Worm (Caenorhabditis elegans): ENCODE results near the gene xbx-1.

Gene xbx-1

DNA sequence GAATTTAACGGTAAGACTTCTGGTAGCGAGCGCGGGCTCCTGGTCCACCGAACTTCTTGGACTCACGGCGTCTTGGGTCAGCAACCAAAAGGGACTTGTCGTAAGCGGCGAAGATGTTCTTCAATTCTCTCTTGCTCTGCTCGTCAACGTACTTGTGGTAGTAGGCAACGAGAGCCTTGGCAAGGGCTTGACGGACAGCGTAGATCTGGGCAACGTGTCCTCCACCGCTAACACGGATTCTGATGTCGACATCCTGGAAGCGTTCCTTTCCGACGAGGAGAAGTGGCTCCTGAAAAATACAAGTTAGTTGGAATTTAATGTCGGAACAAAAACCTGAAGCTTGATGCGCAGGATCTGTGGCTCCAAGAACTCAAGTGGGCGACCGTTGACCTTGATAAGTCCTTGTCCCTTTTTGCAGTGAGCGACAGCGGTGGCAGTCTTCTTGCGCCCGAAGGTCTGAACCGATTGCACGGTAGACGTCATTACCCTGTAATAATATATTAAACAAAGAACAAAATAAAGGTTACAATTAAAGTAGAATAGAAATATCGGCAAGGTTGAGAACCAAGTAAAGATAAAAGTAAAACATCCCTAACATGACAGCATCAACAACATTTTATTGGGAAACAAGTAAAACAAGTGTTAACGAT lies 20.1 kb downstream of the xbx-1 start, which contains the start of gene rps-16:
Gene rps-16, minus strand, starts transcription at position 487 of the 650 bp plus-strand sequence.
- TF ChIP-seq ceh-31 (tag; optimal IDR thresholded peaks at IDR 0.05): no peak
- TF ChIP-seq ceh-19 (GFP tag; optimal IDR thresholded peaks at IDR 0.05): no peak
- TF ChIP-seq pros-1 (tag; optimal IDR thresholded peaks at IDR 0.05): no peak
- no peak for TF ChIP-seq lim-6 (tag; optimal IDR thresholded peaks at IDR 0.05)
- no peak for TF ChIP-seq ceh-18 (tag; optimal IDR thresholded peaks at IDR 0.05)
- no peak for TF ChIP-seq ceh-14 (tag; optimal IDR thresholded peaks at IDR 0.05)
- TF ChIP-seq nhr-232 (tag; optimal IDR thresholded peaks at IDR 0.05): no peak
- no peak for TF ChIP-seq ceh-45 (GFP tag; IDR thresholded peaks at IDR 0.05)
- no peak for TF ChIP-seq odd-2 (tag; optimal IDR thresholded peaks at IDR 0.05)
- no peak for TF ChIP-seq madf-2 (tag; optimal IDR thresholded peaks at IDR 0.05)
- TF ChIP-seq npax-4 (tag; optimal IDR thresholded peaks at IDR 0.05): no peak
- TF ChIP-seq unc-55 (GFP tag; optimal IDR thresholded peaks at IDR 0.05): no peak
- no peak for TF ChIP-seq ceh-48 (tag; optimal IDR thresholded peaks at IDR 0.05)
- no peak for TF ChIP-seq zip-5 (tag; optimal IDR thresholded peaks at IDR 0.05)
- no peak for TF ChIP-seq hlh-15 (tag; optimal IDR thresholded peaks at IDR 0.05)

DNA sequence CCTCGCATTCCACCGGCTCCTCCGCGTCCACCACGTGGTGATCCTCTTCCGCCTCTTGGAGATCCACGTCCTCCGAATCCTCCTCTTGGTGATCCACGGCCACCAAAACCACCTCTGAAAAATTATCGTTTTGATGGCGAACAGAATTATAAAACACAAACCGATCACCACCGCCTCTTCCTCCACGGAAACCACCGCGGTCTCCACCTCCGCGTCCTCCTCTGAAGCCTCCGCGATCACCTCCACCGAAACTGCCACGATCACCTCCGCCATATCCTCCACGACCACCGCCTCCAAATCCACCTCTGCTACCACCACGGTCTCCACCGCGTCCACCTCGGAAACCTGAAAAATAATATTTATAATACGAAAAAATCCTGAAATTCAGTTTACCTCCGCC lies 21.5 kb downstream of the xbx-1 start:
- TF ChIP-seq che-1 (tag; optimal IDR thresholded peaks at IDR 0.05) (no peak), elt-2 (tag; optimal IDR thresholded peaks at IDR 0.05) (no peak), sdc-2 (tag; optimal IDR thresholded peaks at IDR 0.05) (no peak), fkh-6 (tag; optimal IDR thresholded peaks at IDR 0.05) (no peak), ztf-16 (tag; optimal IDR thresholded peaks at IDR 0.05) (no peak), ttx-3 (tag; optimal IDR thresholded peaks at IDR 0.05) (no peak), K02D7.2 (tag; optimal IDR thresholded peaks at IDR 0.05) (no peak), C38D4.7 (GFP tag; optimal IDR thresholded peaks at IDR 0.05) (no peak), ceh-22 (tag; optimal IDR thresholded peaks at IDR 0.05) (no peak), hlh-13 (GFP tag; optimal IDR thresholded peaks at IDR 0.05) (no peak), pat-9 (tag; optimal IDR thresholded peaks at IDR 0.05) (no peak), hlh-15 (tag; optimal IDR thresholded peaks at IDR 0.05) (no peak), ceh-6 (GFP tag; optimal IDR thresholded peaks at IDR 0.05) (no peak), madf-2 (tag; optimal IDR thresholded peaks at IDR 0.05) (no peak), eyg-1 (tag; optimal IDR thresholded peaks at IDR 0.05) (no peak), dmd-4 (tag; optimal IDR thresholded peaks at IDR 0.05; ENCODE audit: borderline replicate concordance) (no peak), nhr-11 (tag; optimal IDR thresholded peaks at IDR 0.05) (no peak), ceh-18 (tag; optimal IDR thresholded peaks at IDR 0.05) (no peak), ceh-45 (GFP tag; IDR thresholded peaks at IDR 0.05) (no peak), pha-4 (tag; optimal IDR thresholded peaks at IDR 0.05) (no peak)

DNA sequence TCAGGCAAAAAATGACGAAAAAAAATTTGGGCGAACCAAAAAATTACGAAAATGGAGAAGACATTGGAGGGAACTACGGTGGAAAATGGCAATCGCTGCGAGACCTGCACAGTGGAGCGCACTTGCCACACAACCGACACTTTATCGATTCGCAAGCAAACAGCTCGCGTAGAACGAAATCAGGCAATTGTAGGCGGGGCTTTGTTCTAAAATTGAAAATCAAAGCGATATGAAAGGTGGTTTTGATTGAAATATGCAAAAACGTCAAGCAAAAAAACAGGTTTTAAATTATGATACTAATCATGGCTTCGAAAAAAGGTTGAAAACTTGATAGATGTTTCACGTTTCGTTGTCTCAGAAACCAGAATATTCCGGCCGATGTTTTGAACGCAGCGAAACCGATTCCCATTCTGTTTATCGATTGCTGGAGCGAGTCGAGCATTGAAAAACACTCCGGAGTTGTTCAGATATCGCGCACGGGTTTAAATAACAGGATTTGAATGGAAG lies 22.2 kb downstream of the xbx-1 start, which contains the start of the genes fib-1 and mut-15:
Gene fib-1, minus strand, starts transcription at position 40 of the 507 bp plus-strand sequence.
Gene mut-15, plus strand, starts transcription at position 360 of the 507 bp plus-strand sequence.
- peak; percentile 67 for TF ChIP-seq dve-1 (tag; optimal IDR thresholded peaks at IDR 0.05)
- no peak for TF ChIP-seq nhr-11 (tag; optimal IDR thresholded peaks at IDR 0.05)
- TF ChIP-seq pha-2 (tag; optimal IDR thresholded peaks at IDR 0.05): peak; percentile 51
- TF ChIP-seq syd-9 (tag; optimal IDR thresholded peaks at IDR 0.05): peak; percentile 76
- TF ChIP-seq ceh-48 (tag; optimal IDR thresholded peaks at IDR 0.05): peak; percentile 95
- TF ChIP-seq ama-1 (optimal IDR thresholded peaks at IDR 0.05): no peak
- peak; percentile 88 for TF ChIP-seq F13H6.1 (tag; optimal IDR thresholded peaks at IDR 0.05)
- TF ChIP-seq hlh-15 (tag; optimal IDR thresholded peaks at IDR 0.05): peak; percentile 77
- TF ChIP-seq dmd-4 (tag; optimal IDR thresholded peaks at IDR 0.05; ENCODE audit: borderline replicate concordance): peak; percentile 19
- peak; percentile 94 for TF ChIP-seq mec-3 (tag; optimal IDR thresholded peaks at IDR 0.05; ENCODE audit: borderline replicate concordance)
- TF ChIP-seq pag-3 (tag; optimal IDR thresholded peaks at IDR 0.05; ENCODE audit: borderline replicate concordance): peak; percentile 71
- TF ChIP-seq pax-1 (tag; optimal IDR thresholded peaks at IDR 0.05): peak; percentile 60
- TF ChIP-seq che-1 (tag; optimal IDR thresholded peaks at IDR 0.05): peak; percentile 38
- TF ChIP-seq gmeb-2 (tag; optimal IDR thresholded peaks at IDR 0.05): no peak
- TF ChIP-seq rnt-1 (tag; optimal IDR thresholded peaks at IDR 0.05): peak; percentile 95
- TF ChIP-seq unc-3 (GFP tag; conservative IDR thresholded peaks at IDR 0.05): no peak
- TF ChIP-seq unc-3 (tag; optimal IDR thresholded peaks at IDR 0.05): peak; percentile 85
- TF ChIP-seq ref-2 (tag; optimal IDR thresholded peaks at IDR 0.05): peak; percentile 97
- peak; percentile 95 for TF ChIP-seq ceh-2 (tag; optimal IDR thresholded peaks at IDR 0.05)
- TF ChIP-seq madf-2 (tag; optimal IDR thresholded peaks at IDR 0.05): peak; percentile 40
- TF ChIP-seq zip-5 (tag; optimal IDR thresholded peaks at IDR 0.05): peak; percentile 93
- peak; percentile 90 for TF ChIP-seq ceh-14 (tag; optimal IDR thresholded peaks at IDR 0.05)
- TF ChIP-seq ceh-18 (tag; optimal IDR thresholded peaks at IDR 0.05): peak; percentile 97
- TF ChIP-seq nfya-1 (tag; optimal IDR thresholded peaks at IDR 0.05): peak; percentile 86
- peak; percentile 82 for TF ChIP-seq pqm-1 (tag; optimal IDR thresholded peaks at IDR 0.05)
- peak; percentile 2 for TF ChIP-seq hlh-13 (GFP tag; optimal IDR thresholded peaks at IDR 0.05)
- peak; percentile 90 for TF ChIP-seq fax-1 (tag; optimal IDR thresholded peaks at IDR 0.05)
- peak; percentile 66 for TF ChIP-seq ceh-19 (GFP tag; optimal IDR thresholded peaks at IDR 0.05)
- peak; percentile 70 for TF ChIP-seq fkh-6 (tag; optimal IDR thresholded peaks at IDR 0.05)

Data from whole organism, late embryonic.